Fruit fly (Drosophila melanogaster) whole organism, embryonic: ENCODE results near the gene CG6431.

Source experiments
- ATbp ChIP-seq: fragments of 200-800 bp; sonication (Bioruptor generic); optimal IDR thresholded peaks from 2 replicates; lab custom pipeline; 2017; ENCODE audit warnings: missing biosample characterization, mild to moderate bottlenecking, missing genetic modification characterization, missing genetic modification reagents
- Adf1 ChIP-seq: fragments of 200-800 bp; sonication (Bioruptor generic); IDR thresholded peaks from 2 replicates; pipeline ENCODE4 v1.3.6; 2022; ENCODE audit warnings: missing biosample characterization, missing genetic modification characterization
- CG11456 ChIP-seq: fragments of 200-800 bp; sonication (Bioruptor generic); IDR thresholded peaks from 3 replicates; pipeline ENCODE4 v1.3.6; 2022; ENCODE audit warnings: missing biosample characterization, missing genetic modification characterization
- CG13296 ChIP-seq: fragments of 200-800 bp; sonication (Bioruptor generic); optimal IDR thresholded peaks from 3 replicates; lab custom pipeline; 2018; ENCODE audit warnings: missing biosample characterization, mild to moderate bottlenecking, missing genetic modification characterization
- CG14667 ChIP-seq: fragments of 200-800 bp; sonication (Bioruptor generic); IDR thresholded peaks from 2 replicates; pipeline ENCODE4 v1.3.6; 2022; ENCODE audit warnings: missing biosample characterization, missing genetic modification characterization
- CG14965 ChIP-seq: fragments of 200-800 bp; sonication (Bioruptor generic); optimal IDR thresholded peaks from 2 replicates; lab custom pipeline; 2016; ENCODE audit warnings: missing biosample characterization, missing genetic modification characterization, borderline replicate concordance
- CG15269 ChIP-seq: fragments of 200-800 bp; sonication (Bioruptor generic); optimal IDR thresholded peaks from 2 replicates; lab custom pipeline; 2018; ENCODE audit warnings: missing biosample characterization, mild to moderate bottlenecking, missing genetic modification characterization, moderate library complexity
- CG15479 ChIP-seq: fragments of 200-800 bp; sonication (Bioruptor generic); optimal IDR thresholded peaks from 3 replicates; lab custom pipeline; 2019; ENCODE audit warnings: missing biosample characterization, mild to moderate bottlenecking, missing genetic modification characterization, moderate library complexity
- CG17612 ChIP-seq: fragments of 200-800 bp; sonication (Bioruptor generic); IDR thresholded peaks from 2 replicates; pipeline ENCODE4 v1.3.6; 2022; ENCODE audit warnings: missing biosample characterization, missing genetic modification characterization
- CG2712 ChIP-seq: fragments of 200-800 bp; optimal IDR thresholded peaks from 3 replicates; lab custom pipeline; 2019; ENCODE audit warnings: missing biosample characterization, mild to moderate bottlenecking, missing genetic modification characterization, moderate library complexity
- CG2889 ChIP-seq: fragments of 200-800 bp; sonication (Bioruptor generic); IDR thresholded peaks from 3 replicates; pipeline ENCODE4 v1.3.6; 2022; ENCODE audit warnings: missing biosample characterization, missing genetic modification characterization
- CG31224 ChIP-seq: fragments of 200-800 bp; sonication (Bioruptor generic); IDR thresholded peaks from 2 replicates; pipeline ENCODE4 v1.3.6; 2022; ENCODE audit warnings: missing biosample characterization, missing genetic modification characterization
- CG31365 ChIP-seq: fragments of 200-800 bp; sonication (Bioruptor generic); optimal IDR thresholded peaks from 2 replicates; lab custom pipeline; 2018; ENCODE audit warnings: missing biosample characterization, mild to moderate bottlenecking, missing genetic modification characterization
- CG31441 ChIP-seq: fragments of 200-800 bp; sonication (Bioruptor generic); IDR thresholded peaks from 2 replicates; pipeline ENCODE4 v1.3.6; 2022; ENCODE audit warnings: missing biosample characterization, missing genetic modification characterization
- CG32532 ChIP-seq: fragments of 200-800 bp; sonication (Bioruptor generic); IDR thresholded peaks from 2 replicates; pipeline ENCODE4 v1.3.6; 2022; ENCODE audit warnings: missing biosample characterization, missing genetic modification characterization
- CG6175 ChIP-seq: fragments of 200-800 bp; sonication (Bioruptor generic); IDR thresholded peaks from 3 replicates; pipeline ENCODE4 v1.3.6; 2022; ENCODE audit warnings: missing biosample characterization, missing genetic modification characterization
- CG6689 ChIP-seq: fragments of 200-800 bp; sonication (Bioruptor generic); IDR thresholded peaks from 2 replicates; pipeline ENCODE4 v1.3.6; 2022; ENCODE audit warnings: missing biosample characterization, missing genetic modification characterization
- CrebB ChIP-seq: fragments of 200-800 bp; sonication (Bioruptor generic); optimal IDR thresholded peaks from 3 replicates; lab custom pipeline; 2018; ENCODE audit warnings: missing biosample characterization, mild to moderate bottlenecking, missing genetic modification characterization
- Ets65A ChIP-seq: fragments of 200-800 bp; sonication (Bioruptor generic); peaks from one replicate; lab custom pipeline; 2016; ENCODE audit warnings: missing biosample characterization, missing genetic modification characterization
- Fer2 ChIP-seq: fragments of 200-800 bp; sonication (Bioruptor generic); optimal IDR thresholded peaks from 2 replicates; lab custom pipeline; 2018; ENCODE audit warnings: missing biosample characterization, mild to moderate bottlenecking, missing genetic modification characterization, moderate library complexity
- HLH4C ChIP-seq: fragments of 200-800 bp; sonication (Bioruptor generic); IDR thresholded peaks from 3 replicates; pipeline ENCODE4 v1.3.6; 2022; ENCODE audit warnings: missing biosample characterization, missing genetic modification characterization; ENCODE audit not compliant: partially characterized antibody
- Jarid2 ChIP-seq: fragments of 200-800 bp; sonication (Bioruptor generic); optimal IDR thresholded peaks from 3 replicates; lab custom pipeline; 2017; ENCODE audit warnings: mild to moderate bottlenecking, missing biosample characterization, missing genetic modification reagents, missing genetic modification characterization
- Lim3 ChIP-seq: fragments of 200-800 bp; sonication (Bioruptor generic); IDR thresholded peaks from 2 replicates; pipeline ENCODE4 v1.3.6; 2022; ENCODE audit warnings: missing biosample characterization, missing genetic modification characterization
- Mad ChIP-seq: fragments of 200-800 bp; sonication (Bioruptor generic); optimal IDR thresholded peaks from 2 replicates; lab custom pipeline; 2016; ENCODE audit warnings: missing biosample characterization, missing genetic modification characterization
- Mes4 ChIP-seq: fragments of 200-800 bp; sonication (Bioruptor generic); optimal IDR thresholded peaks from 2 replicates; lab custom pipeline; 2016; ENCODE audit warnings: missing biosample characterization, missing genetic modification characterization
- Neu2 ChIP-seq: fragments of 200-800 bp; sonication (Bioruptor generic); optimal IDR thresholded peaks from 3 replicates; lab custom pipeline; 2016; ENCODE audit warnings: missing biosample characterization, missing genetic modification characterization, borderline replicate concordance
- Rfx ChIP-seq: fragments of 200-800 bp; sonication (Bioruptor generic); IDR thresholded peaks from 2 replicates; pipeline ENCODE4 v1.3.6; 2022; ENCODE audit warnings: missing biosample characterization, missing genetic modification characterization
- Side ChIP-seq: fragments of 200-800 bp; sonication (Bioruptor generic); optimal IDR thresholded peaks from 2 replicates; lab custom pipeline; 2016; ENCODE audit warnings: missing biosample characterization, missing genetic modification characterization
- Taf1 ChIP-seq: fragments of 200-800 bp; sonication (Bioruptor generic); IDR thresholded peaks from 2 replicates; pipeline ENCODE4 v1.3.6; 2022; ENCODE audit warnings: missing biosample characterization, missing genetic modification characterization
- ab ChIP-seq: fragments of 200-800 bp; sonication (Bioruptor generic); optimal IDR thresholded peaks from 2 replicates; lab custom pipeline; 2016; ENCODE audit warnings: missing biosample characterization, missing genetic modification characterization
- ash1 ChIP-seq: fragments of 200-800 bp; sonication (Bioruptor generic); optimal IDR thresholded peaks from 2 replicates; lab custom pipeline; 2018; ENCODE audit warnings: missing biosample characterization, mild to moderate bottlenecking, missing genetic modification characterization
- bcd ChIP-seq: fragments of 200-800 bp; sonication (Bioruptor generic); optimal IDR thresholded peaks from 2 replicates; lab custom pipeline; 2017; ENCODE audit warnings: missing biosample characterization, mild to moderate bottlenecking, missing genetic modification characterization
- bigmax ChIP-seq: fragments of 200-800 bp; sonication (Bioruptor generic); optimal IDR thresholded peaks from 2 replicates; lab custom pipeline; 2018; ENCODE audit warnings: missing biosample characterization, mild to moderate bottlenecking, missing genetic modification characterization
- chif ChIP-seq, 2 experiments: fragments of 200-800 bp; sonication (Bioruptor generic); optimal IDR thresholded peaks; 3 replicates each; lab custom pipeline; 2016; ENCODE audit warnings: missing biosample characterization in 2 of 2, missing genetic modification characterization in 2 of 2
- da ChIP-seq: fragments of 200-800 bp; sonication (Bioruptor generic); optimal IDR thresholded peaks from 2 replicates; lab custom pipeline; 2016; ENCODE audit warnings: missing biosample characterization, missing genetic modification characterization
- dmrt11E ChIP-seq: fragments of 200-800 bp; sonication (Bioruptor generic); optimal IDR thresholded peaks from 3 replicates; lab custom pipeline; 2018; ENCODE audit warnings: missing biosample characterization, mild to moderate bottlenecking, missing genetic modification characterization, moderate library complexity
- ems ChIP-seq: fragments of 200-800 bp; sonication (Bioruptor generic); optimal IDR thresholded peaks from 3 replicates; lab custom pipeline; 2016; ENCODE audit warnings: missing biosample characterization, missing genetic modification characterization
- en ChIP-seq: fragments of 200-800 bp; sonication (Bioruptor generic); optimal IDR thresholded peaks from 2 replicates; lab custom pipeline; 2016; ENCODE audit warnings: missing biosample characterization, missing genetic modification characterization
- gt ChIP-seq: fragments of 200-800 bp; sonication (Bioruptor generic); IDR thresholded peaks from 2 replicates; pipeline ENCODE4 v1.3.6; 2022; ENCODE audit warnings: missing biosample characterization, missing genetic modification characterization
- ind ChIP-seq: fragments of 200-800 bp; sonication (Bioruptor generic); optimal IDR thresholded peaks from 3 replicates; lab custom pipeline; 2016; ENCODE audit warnings: missing biosample characterization, missing genetic modification characterization
- jing ChIP-seq: fragments of 200-800 bp; sonication (Bioruptor generic); optimal IDR thresholded peaks from 2 replicates; lab custom pipeline; 2018; ENCODE audit warnings: missing biosample characterization, mild to moderate bottlenecking, missing genetic modification characterization
- kni ChIP-seq: fragments of 200-800 bp; sonication (Bioruptor generic); optimal IDR thresholded peaks from 3 replicates; lab custom pipeline; 2017; ENCODE audit warnings: mild to moderate bottlenecking, missing biosample characterization, missing genetic modification reagents, missing genetic modification characterization
- nau ChIP-seq: fragments of 200-800 bp; sonication (Bioruptor generic); optimal IDR thresholded peaks from 3 replicates; lab custom pipeline; 2017; ENCODE audit warnings: missing biosample characterization, mild to moderate bottlenecking, missing genetic modification characterization, missing genetic modification reagents
- pnt ChIP-seq: fragments of 200-800 bp; sonication (Bioruptor generic); optimal IDR thresholded peaks from 3 replicates; lab custom pipeline; 2016; ENCODE audit warnings: missing biosample characterization, missing genetic modification characterization
- prd ChIP-seq, 3 experiments: fragments of >200 bp in 2 of 3; fragments of 200-800 bp in 1 of 3; sonication (Bioruptor generic) in 1 of 3; optimal IDR thresholded peaks in 2 of 3; IDR thresholded peaks in 1 of 3; 2 replicates in 2 of 3; 3 replicates in 1 of 3; pipeline versions ENCODE4 v1.3.6 to Lab custom; 2017 to 2022; ENCODE audit warnings: missing biosample characterization in 1 of 3, missing genetic modification characterization in 1 of 3
- rib ChIP-seq: fragments of 200-800 bp; sonication (Bioruptor generic); IDR thresholded peaks from 2 replicates; pipeline ENCODE4 v1.3.6; 2022; ENCODE audit warnings: missing biosample characterization, missing genetic modification characterization
- scrt ChIP-seq: fragments of 200-800 bp; sonication (Bioruptor generic); optimal IDR thresholded peaks from 2 replicates; lab custom pipeline; 2018; ENCODE audit warnings: missing biosample characterization, mild to moderate bottlenecking, missing genetic modification characterization, moderate library complexity
- slou ChIP-seq: fragments of 200-800 bp; sonication (Bioruptor generic); optimal IDR thresholded peaks from 3 replicates; lab custom pipeline; 2016; ENCODE audit warnings: missing biosample characterization, missing genetic modification characterization
- so ChIP-seq: fragments of 200-800 bp; sonication (Bioruptor generic); IDR thresholded peaks from 3 replicates; pipeline ENCODE4 v1.3.6; 2022; ENCODE audit warnings: missing biosample characterization, missing genetic modification characterization
- stc ChIP-seq: fragments of 200-800 bp; sonication (Bioruptor generic); IDR thresholded peaks from 2 replicates; pipeline ENCODE4 v1.3.6; 2022; ENCODE audit warnings: missing biosample characterization, missing genetic modification characterization
- trh ChIP-seq: fragments of 200-800 bp; sonication (Bioruptor generic); optimal IDR thresholded peaks from 2 replicates; lab custom pipeline; 2016; ENCODE audit warnings: missing biosample characterization, missing genetic modification characterization

The CG6431 gene

dm6 chr2L:10703281-10703680 is 20.7 kb upstream of the CG6431 start, which contains the start of gene CG6415 (continued):
- TF ChIP-seq CG31441 (GFP tag; lab: Robert Waterston, UW) (peak; percentile 76), Lim3 (GFP tag; lab: Robert Waterston, UW) (no peak), prd (optimal IDR thresholded peaks at IDR 0.05; lab: Kevin White, UChicago) (no peak), prd (GFP tag; IDR thresholded peaks at IDR 0.05; lab: Robert Waterston, UW) (peak; percentile 89), CG11456 (GFP tag; lab: Robert Waterston, UW) (peak; percentile 78), Ets65A (GFP tag; lab: Kevin White, UChicago) (no peak), CG31365 (tag; lab: Kevin White, UChicago) (no peak), ems (GFP tag; lab: Kevin White, UChicago) (peak; percentile 68), CG15479 (GFP tag; lab: Kevin White, UChicago) (peak; percentile 64), Rfx (GFP tag; lab: Robert Waterston, UW) (peak; percentile 81), ash1 (GFP tag; lab: Kevin White, UChicago) (no peak), CG15269 (peak; percentile 75), ind (GFP tag; lab: Kevin White, UChicago) (peak; percentile 74), HLH4C (no peak), Taf1 (GFP tag; lab: Robert Waterston, UW) (peak; percentile 17; the same call in 1 of the 2 replicates), dmrt11E (tag; lab: Kevin White, UChicago) (peak; percentile 80), gt (GFP tag; lab: Robert Waterston, UW) (no peak), CG2712 (tag; lab: Kevin White, UChicago) (peak; percentile 84), rib (GFP tag; lab: Robert Waterston, UW) (no peak), ATbp (GFP tag; lab: Kevin White, UChicago) (peak; percentile 71), CG6689 (peak; percentile 63), trh (GFP tag; lab: Kevin White, UChicago) (no peak), Side (GFP tag; lab: Kevin White, UChicago) (peak; percentile 44), slou (peak; percentile 25), CG14965 (GFP tag; lab: Kevin White, UChicago) (peak; percentile 42), CrebB (tag; lab: Kevin White, UChicago) (peak; percentile 42), Mad (GFP tag; lab: Kevin White, UChicago) (peak; percentile 33), ab (GFP tag; lab: Kevin White, UChicago) (no peak), bigmax (GFP tag; lab: Kevin White, UChicago) (no peak), Neu2 (peak; percentile 5), CG2889 (GFP tag; lab: Robert Waterston, UW) (peak; percentile 50; the same call in 1 of the 3 replicates), CG14667 (GFP tag; lab: Robert Waterston, UW) (0 out of 2 replicates have a peak, but pooled peaks have one; percentile 31), CG32532 (peak; percentile 68; the same call in 1 of the 2 replicates), Adf1 (GFP tag; lab: Robert Waterston, UW) (no peak), Mes4 (GFP tag; lab: Kevin White, UChicago) (peak; percentile 54), pnt (GFP tag; lab: Kevin White, UChicago) (peak; percentile 32), Jarid2 (GFP tag; lab: Kevin White, UChicago) (peak; percentile 23), CG6175 (no peak), kni (GFP tag; lab: Kevin White, UChicago) (no peak), CG13296 (GFP tag; lab: Kevin White, UChicago) (peak; percentile 50), da (GFP tag; lab: Kevin White, UChicago) (no peak), stc (GFP tag; lab: Robert Waterston, UW) (peak; percentile 39; the same call in 1 of the 2 replicates), CG31224 (peak; percentile 45; the same call in 1 of the 2 replicates), en (GFP tag; lab: Kevin White, UChicago) (peak; percentile 37), scrt (GFP tag; lab: Kevin White, UChicago) (peak; percentile 68), jing (peak; percentile 40), bcd (GFP tag; lab: Kevin White, UChicago) (peak; percentile 78), chif (GFP tag; optimal IDR thresholded peaks at IDR 0.05; lab: Kevin White, UChicago) (peak; percentile 36 to 75), nau (GFP tag; lab: Kevin White, UChicago) (peak; percentile 31), Fer2 (peak; percentile 57), CG17612 (GFP tag; lab: Robert Waterston, UW) (peak; percentile 60), so (peak; percentile 76)
